Fruit fly (Drosophila melanogaster) whole organism, embryonic: ENCODE results near the gene CG14410.

ENCODE experiments used
- Atf-2 ChIP-seq: fragments of 200-800 bp; sonication (Bioruptor generic); optimal IDR thresholded peaks from 2 replicates; lab custom pipeline; 2016; ENCODE audit warnings: missing biosample characterization, missing genetic modification characterization
- Blimp-1 ChIP-seq: fragments of 200-800 bp; sonication (Bioruptor generic); optimal IDR thresholded peaks from 3 replicates; lab custom pipeline; 2018; ENCODE audit warnings: missing biosample characterization, missing genetic modification characterization, mild to moderate bottlenecking, moderate library complexity, missing genetic modification reagents
- CG10431 ChIP-seq: fragments of 200-800 bp; sonication (Bioruptor generic); optimal IDR thresholded peaks from 3 replicates; lab custom pipeline; 2018; ENCODE audit warnings: missing biosample characterization, mild to moderate bottlenecking, missing genetic modification characterization
- CG10959 ChIP-seq: fragments of 200-800 bp; sonication (Bioruptor generic); IDR thresholded peaks from 2 replicates; pipeline ENCODE4 v1.3.6; 2022; ENCODE audit warnings: missing biosample characterization, missing genetic modification characterization
- CG10979 ChIP-seq: fragments of 200-800 bp; sonication (Bioruptor generic); optimal IDR thresholded peaks from 2 replicates; lab custom pipeline; 2018; ENCODE audit warnings: missing biosample characterization, mild to moderate bottlenecking, missing genetic modification characterization, moderate library complexity
- CG11560 ChIP-seq: fragments of 200-800 bp; sonication (Bioruptor generic); IDR thresholded peaks from 3 replicates; pipeline ENCODE4 v1.3.6; 2022; ENCODE audit warnings: missing biosample characterization, missing genetic modification characterization
- CG12659 ChIP-seq: fragments of 200-800 bp; sonication (Bioruptor generic); optimal IDR thresholded peaks from 3 replicates; lab custom pipeline; 2017; ENCODE audit warnings: mild to moderate bottlenecking, missing biosample characterization, missing genetic modification reagents, missing genetic modification characterization
- CG13894 ChIP-seq: fragments of 200-800 bp; sonication (Bioruptor generic); optimal IDR thresholded peaks from 3 replicates; lab custom pipeline; 2018; ENCODE audit warnings: missing biosample characterization, mild to moderate bottlenecking, missing genetic modification characterization, moderate library complexity
- CG14050 ChIP-seq: fragments of 200-800 bp; sonication (Bioruptor generic); IDR thresholded peaks from 3 replicates; pipeline ENCODE4 v1.3.6; 2022; ENCODE audit warnings: missing biosample characterization, missing genetic modification characterization
- CG14667 ChIP-seq: fragments of 200-800 bp; sonication (Bioruptor generic); IDR thresholded peaks from 2 replicates; pipeline ENCODE4 v1.3.6; 2022; ENCODE audit warnings: missing biosample characterization, missing genetic modification characterization
- CG14860 ChIP-seq: fragments of 200-800 bp; sonication (Bioruptor generic); IDR thresholded peaks from 3 replicates; pipeline ENCODE4 v1.3.6; 2022; ENCODE audit warnings: missing biosample characterization, missing genetic modification characterization; ENCODE audit not compliant: partially characterized antibody
- CG15011 ChIP-seq: fragments of 200-800 bp; sonication (Bioruptor generic); optimal IDR thresholded peaks from 3 replicates; lab custom pipeline; 2018; ENCODE audit warnings: missing biosample characterization, mild to moderate bottlenecking, missing genetic modification characterization
- CG15073 ChIP-seq: fragments of 200-800 bp; sonication (Bioruptor generic); optimal IDR thresholded peaks from 2 replicates; lab custom pipeline; 2016; ENCODE audit warnings: missing biosample characterization, missing genetic modification characterization
- CG15601 ChIP-seq: fragments of 200-800 bp; sonication (Bioruptor generic); optimal IDR thresholded peaks from 3 replicates; lab custom pipeline; 2019; ENCODE audit warnings: missing biosample characterization, mild to moderate bottlenecking, missing genetic modification characterization, moderate library complexity
- CG32532 ChIP-seq: fragments of 200-800 bp; sonication (Bioruptor generic); IDR thresholded peaks from 2 replicates; pipeline ENCODE4 v1.3.6; 2022; ENCODE audit warnings: missing biosample characterization, missing genetic modification characterization
- CG3281 ChIP-seq: fragments of 200-800 bp; sonication (Bioruptor generic); optimal IDR thresholded peaks from 3 replicates; lab custom pipeline; 2017; ENCODE audit warnings: missing biosample characterization, mild to moderate bottlenecking, missing genetic modification characterization
- CG34422 ChIP-seq: fragments of 200-800 bp; sonication (Bioruptor generic); IDR thresholded peaks from 3 replicates; pipeline ENCODE4 v1.3.6; 2022; ENCODE audit warnings: missing biosample characterization, missing genetic modification characterization
- CG4282 ChIP-seq: fragments of 200-800 bp; sonication (Bioruptor generic); optimal IDR thresholded peaks from 2 replicates; lab custom pipeline; 2016; ENCODE audit warnings: missing biosample characterization, missing genetic modification characterization
- CG5180 ChIP-seq: fragments of 200-800 bp; sonication (Bioruptor generic); optimal IDR thresholded peaks from 3 replicates; lab custom pipeline; 2017; ENCODE audit warnings: missing biosample characterization, missing genetic modification characterization, mild to moderate bottlenecking, moderate library complexity, missing genetic modification reagents
- CG6272 ChIP-seq: fragments of 200-800 bp; sonication (Bioruptor generic); IDR thresholded peaks from 2 replicates; pipeline ENCODE4 v1.3.6; 2022; ENCODE audit warnings: missing biosample characterization, missing genetic modification characterization
- CG7556 ChIP-seq: fragments of 200-800 bp; sonication (Bioruptor generic); optimal IDR thresholded peaks from 2 replicates; lab custom pipeline; 2017; ENCODE audit warnings: missing biosample characterization, mild to moderate bottlenecking, missing genetic modification characterization
- CG7987 ChIP-seq: fragments of 200-800 bp; sonication (Bioruptor generic); optimal IDR thresholded peaks from 2 replicates; lab custom pipeline; 2018; ENCODE audit warnings: missing biosample characterization, mild to moderate bottlenecking, missing genetic modification characterization, moderate library complexity
- CG9437 ChIP-seq: fragments of 200-800 bp; sonication (Bioruptor generic); optimal IDR thresholded peaks from 2 replicates; lab custom pipeline; 2018; ENCODE audit warnings: missing biosample characterization, mild to moderate bottlenecking, missing genetic modification characterization
- CkIIα-i1 ChIP-seq: fragments of 200-800 bp; sonication (Bioruptor generic); IDR thresholded peaks from 2 replicates; pipeline ENCODE4 v1.3.6; 2022; ENCODE audit warnings: missing biosample characterization, missing genetic modification characterization
- Doc3 ChIP-seq: fragments of 200-800 bp; sonication (Bioruptor generic); IDR thresholded peaks from 3 replicates; pipeline ENCODE4 v1.3.6; 2022; ENCODE audit warnings: missing biosample characterization, missing genetic modification characterization; ENCODE audit not compliant: partially characterized antibody
- H2.0 ChIP-seq: fragments of 200-800 bp; sonication (Bioruptor generic); IDR thresholded peaks from 2 replicates; pipeline ENCODE4 v1.3.6; 2022; ENCODE audit warnings: missing biosample characterization, missing genetic modification characterization
- HLH3B ChIP-seq: fragments of 200-800 bp; sonication (Bioruptor generic); IDR thresholded peaks from 2 replicates; pipeline ENCODE4 v1.3.6; 2022; ENCODE audit warnings: missing biosample characterization, missing genetic modification characterization
- Hand ChIP-seq: fragments of 200-800 bp; sonication (Bioruptor generic); optimal IDR thresholded peaks from 2 replicates; lab custom pipeline; 2017; ENCODE audit warnings: mild to moderate bottlenecking, missing biosample characterization, missing genetic modification reagents, missing genetic modification characterization
- Hey ChIP-seq: fragments of 200-800 bp; sonication (Bioruptor generic); optimal IDR thresholded peaks from 3 replicates; lab custom pipeline; 2018; ENCODE audit warnings: missing biosample characterization, mild to moderate bottlenecking, missing genetic modification characterization
- Hmx ChIP-seq: fragments of 200-800 bp; sonication (Bioruptor generic); optimal IDR thresholded peaks from 2 replicates; lab custom pipeline; 2016; ENCODE audit warnings: missing biosample characterization, missing genetic modification characterization
- Hr78 ChIP-seq, 2 experiments: fragments of 200-800 bp in 1 of 2; fragments of >200 bp in 1 of 2; sonication (Bioruptor generic) in 1 of 2; optimal IDR thresholded peaks; 2 replicates each; lab custom pipeline; 2017 to 2019; ENCODE audit warnings: missing biosample characterization in 2 of 2, missing genetic modification characterization in 2 of 2, mild to moderate bottlenecking in 1 of 2, moderate library complexity in 1 of 2
- MBD-R2 ChIP-seq: fragments of 200-800 bp; sonication (Bioruptor generic); IDR thresholded peaks from 2 replicates; pipeline ENCODE4 v1.3.6; 2022; ENCODE audit warnings: missing biosample characterization, missing genetic modification characterization
- Myb ChIP-seq: fragments of 200-800 bp; sonication (Bioruptor generic); optimal IDR thresholded peaks from 2 replicates; lab custom pipeline; 2016; ENCODE audit warnings: missing biosample characterization, missing genetic modification characterization
- NFAT ChIP-seq: fragments of 200-800 bp; sonication (Bioruptor generic); IDR thresholded peaks from 2 replicates; pipeline ENCODE4 v1.3.6; 2022; ENCODE audit warnings: missing biosample characterization, missing genetic modification characterization
- NfI ChIP-seq: fragments of 200-800 bp; sonication (Bioruptor generic); optimal IDR thresholded peaks from 3 replicates; lab custom pipeline; 2018; ENCODE audit warnings: missing biosample characterization, mild to moderate bottlenecking, missing genetic modification characterization, moderate library complexity
- Ptx1 ChIP-seq: fragments of 200-800 bp; sonication (Bioruptor generic); IDR thresholded peaks from 2 replicates; pipeline ENCODE4 v1.3.6; 2022; ENCODE audit warnings: missing biosample characterization, missing genetic modification characterization
- Scr ChIP-seq: fragments of 200-800 bp; sonication (Bioruptor generic); IDR thresholded peaks from 2 replicates; pipeline ENCODE4 v1.3.6; 2022; ENCODE audit warnings: missing biosample characterization, missing genetic modification characterization; ENCODE audit not compliant: partially characterized antibody
- TFAM ChIP-seq: fragments of 200-800 bp; sonication (Bioruptor generic); optimal IDR thresholded peaks from 2 replicates; lab custom pipeline; 2017; ENCODE audit warnings: missing biosample characterization, missing genetic modification characterization, inconsistent platforms
- amos ChIP-seq: fragments of 200-800 bp; sonication (Bioruptor generic); IDR thresholded peaks from 2 replicates; pipeline ENCODE4 v1.3.6; 2022; ENCODE audit warnings: missing biosample characterization, missing genetic modification characterization; ENCODE audit not compliant: partially characterized antibody
- aop ChIP-seq: fragments of 200-800 bp; sonication (Bioruptor generic); IDR thresholded peaks from 2 replicates; pipeline ENCODE4 v1.3.6; 2022; ENCODE audit warnings: missing biosample characterization, missing genetic modification characterization
- ci ChIP-seq: fragments of 200-800 bp; sonication (Bioruptor generic); IDR thresholded peaks from 3 replicates; pipeline ENCODE4 v1.3.6; 2022; ENCODE audit warnings: missing biosample characterization, missing genetic modification characterization
- dati ChIP-seq: fragments of 200-800 bp; sonication (Bioruptor generic); IDR thresholded peaks from 2 replicates; pipeline ENCODE4 v1.3.6; 2022; ENCODE audit warnings: missing biosample characterization, missing genetic modification characterization
- eyg ChIP-seq: fragments of 200-800 bp; sonication (Bioruptor generic); optimal IDR thresholded peaks from 3 replicates; lab custom pipeline; 2016; ENCODE audit warnings: missing biosample characterization, missing genetic modification characterization
- hb ChIP-seq: fragments of 200-800 bp; sonication (Bioruptor generic); IDR thresholded peaks from 3 replicates; pipeline ENCODE4 v1.3.6; 2022; ENCODE audit warnings: missing biosample characterization, missing genetic modification characterization; ENCODE audit not compliant: partially characterized antibody
- hbn ChIP-seq: fragments of 200-800 bp; sonication (Bioruptor generic); IDR thresholded peaks from 2 replicates; pipeline ENCODE4 v1.3.6; 2022; ENCODE audit warnings: missing biosample characterization, missing genetic modification characterization; ENCODE audit not compliant: partially characterized antibody
- mam ChIP-seq: fragments of 200-800 bp; sonication (Bioruptor generic); optimal IDR thresholded peaks from 3 replicates; lab custom pipeline; 2016; ENCODE audit warnings: missing biosample characterization, missing genetic modification characterization
- nerfin-1 ChIP-seq: fragments of 200-800 bp; sonication (Bioruptor generic); optimal IDR thresholded peaks from 3 replicates; lab custom pipeline; 2019; ENCODE audit warnings: missing biosample characterization, mild to moderate bottlenecking, missing genetic modification characterization, moderate library complexity
- nerfin-2 ChIP-seq: fragments of 200-800 bp; sonication (Bioruptor generic); IDR thresholded peaks from 2 replicates; pipeline ENCODE4 v1.3.6; 2022; ENCODE audit warnings: missing biosample characterization, missing genetic modification characterization; ENCODE audit not compliant: partially characterized antibody
- pros ChIP-seq: fragments of 200-800 bp; sonication (Bioruptor generic); optimal IDR thresholded peaks from 3 replicates; lab custom pipeline; 2019; ENCODE audit warnings: missing biosample characterization, mild to moderate bottlenecking, missing genetic modification characterization, moderate library complexity
- schlank ChIP-seq: fragments of 200-800 bp; sonication (Bioruptor generic); optimal IDR thresholded peaks from 2 replicates; lab custom pipeline; 2018; ENCODE audit warnings: missing biosample characterization, mild to moderate bottlenecking, missing genetic modification characterization

The CG14410 gene

DNA sequence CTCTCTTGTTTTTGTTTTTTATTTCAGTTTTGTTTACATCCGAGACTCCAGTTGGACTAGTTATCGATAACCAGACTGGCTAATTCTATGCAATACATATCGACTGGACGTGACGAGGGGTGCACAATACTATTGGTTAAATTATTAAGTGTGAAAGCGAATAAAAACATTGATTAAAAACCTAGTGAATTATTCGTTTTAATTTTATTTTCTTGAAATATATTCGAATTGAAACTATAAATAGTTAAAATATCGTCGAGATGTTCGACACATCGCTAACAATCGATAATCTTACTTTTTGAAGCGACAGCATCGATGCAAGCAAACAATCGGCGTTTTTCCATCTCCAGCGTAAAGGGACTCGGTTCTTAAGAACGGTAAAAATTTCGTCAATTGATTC is 2.5 kb downstream of the CG14410 start, which contains the start of the genes CG32590 and Flo2 (continued):
- no peak for TF ChIP-seq Hey (tag; lab: Kevin White, UChicago)
- peak; percentile 75 for TF ChIP-seq MBD-R2
- TF ChIP-seq Doc3 (GFP tag; lab: Robert Waterston, UW), result peak; percentile 97
- TF ChIP-seq CG34422 (GFP tag; lab: Robert Waterston, UW), result peak; percentile 88
- peak; percentile 92 for TF ChIP-seq amos
- TF ChIP-seq pros (GFP tag; lab: Kevin White, UChicago), result no peak
- TF ChIP-seq HLH3B (GFP tag; lab: Robert Waterston, UW), result peak; percentile 71
- peak; percentile 97 for TF ChIP-seq nerfin-2 (GFP tag; lab: Robert Waterston, UW)
- peak; percentile 99 for TF ChIP-seq CG14860 (GFP tag; lab: Robert Waterston, UW)
- TF ChIP-seq mam (GFP tag; lab: Kevin White, UChicago), result peak; percentile 85
- TF ChIP-seq CG3281 (GFP tag; lab: Kevin White, UChicago), result peak; percentile 17
- TF ChIP-seq Hr78 (GFP tag; optimal IDR thresholded peaks at IDR 0.05; lab: Kevin White, UChicago), result no peak
- TF ChIP-seq nerfin-1 (tag; lab: Kevin White, UChicago), result peak; percentile 12
- TF ChIP-seq CG32532, result peak; percentile 90
- TF ChIP-seq CG7556, result peak; percentile 30
- TF ChIP-seq Ptx1, result peak; percentile 84
- no peak for TF ChIP-seq Hmx (GFP tag; lab: Kevin White, UChicago)
- no peak for TF ChIP-seq schlank
- peak; percentile 55 for TF ChIP-seq Atf-2 (GFP tag; lab: Kevin White, UChicago)
- TF ChIP-seq Scr (GFP tag; lab: Robert Waterston, UW), result peak; percentile 98
- peak; percentile 83 for TF ChIP-seq ci (GFP tag; lab: Robert Waterston, UW)
- TF ChIP-seq dati (GFP tag; lab: Robert Waterston, UW), result no peak
- TF ChIP-seq CG10431, result no peak
- TF ChIP-seq aop (GFP tag; lab: Robert Waterston, UW), result 0 out of 2 replicates have a peak, but pooled peaks have one; percentile 9
- TF ChIP-seq CG11560 (tag; lab: Robert Waterston, UW), result peak; percentile 79
- no peak for TF ChIP-seq CG15011 (GFP tag; lab: Kevin White, UChicago)
- TF ChIP-seq Myb, result peak; percentile 65
- no peak for TF ChIP-seq CG15073
- peak; percentile 98 for TF ChIP-seq hb (GFP tag; lab: Robert Waterston, UW)
- TF ChIP-seq hbn (GFP tag; lab: Robert Waterston, UW), result peak; percentile 97
- TF ChIP-seq NfI (GFP tag; lab: Kevin White, UChicago), result peak; percentile 66
- peak; percentile 75 for TF ChIP-seq CG4282 (GFP tag; lab: Kevin White, UChicago)
- TF ChIP-seq CG9437 (GFP tag; lab: Kevin White, UChicago), result no peak
- TF ChIP-seq CG12659 (GFP tag; lab: Kevin White, UChicago), result peak; percentile 66
- TF ChIP-seq CG14050 (GFP tag; lab: Robert Waterston, UW), result 0 out of 3 replicates have a peak, but pooled peaks have one; percentile 45
- TF ChIP-seq Hand (GFP tag; lab: Kevin White, UChicago), result no peak
- TF ChIP-seq NFAT (GFP tag; lab: Robert Waterston, UW), result peak; percentile 73
- no peak for TF ChIP-seq CG7987 (GFP tag; lab: Kevin White, UChicago)
- TF ChIP-seq CG10959, result peak; percentile 61
- TF ChIP-seq CG13894 (tag; lab: Kevin White, UChicago), result peak; percentile 70
- TF ChIP-seq CkIIα-i1 (GFP tag; lab: Robert Waterston, UW), result no peak
- peak; percentile 83 for TF ChIP-seq CG6272 (GFP tag; lab: Robert Waterston, UW)
- TF ChIP-seq CG10979 (tag; lab: Kevin White, UChicago), result peak; percentile 45
- TF ChIP-seq Blimp-1, result peak; percentile 59
- peak; percentile 50 for TF ChIP-seq CG15601
- no peak for TF ChIP-seq TFAM (GFP tag; lab: Kevin White, UChicago)
- peak; percentile 72 for TF ChIP-seq CG14667 (GFP tag; lab: Robert Waterston, UW)
- no peak for TF ChIP-seq eyg (GFP tag; lab: Kevin White, UChicago)
- TF ChIP-seq CG5180 (GFP tag; lab: Kevin White, UChicago), result no peak
- peak; percentile 80 for TF ChIP-seq H2.0 (GFP tag; lab: Robert Waterston, UW)
